Worm (Caenorhabditis elegans) whole organism, L1 larva: ENCODE measurements around the gene srh-213.

Source experiments
- C16A3.4 ChIP-seq: fragments of 150-350 bp; optimal IDR thresholded peaks from 2 replicates; lab custom pipeline; 2014; ENCODE audit warnings: missing biosample characterization, missing genetic modification characterization
- ama-1 ChIP-seq: fragments of 150-350 bp; optimal IDR thresholded peaks from 2 replicates; lab custom pipeline; 2014
- ceh-8 ChIP-seq: fragments of 200-800 bp; sonication (Bioruptor generic); optimal IDR thresholded peaks from 2 replicates; lab custom pipeline; 2018; ENCODE audit warnings: mild to moderate bottlenecking, missing genetic modification characterization, moderate library complexity, missing compliant biosample characterization
- ceh-82 ChIP-seq, 3 experiments: fragments of 150-350 bp in 1 of 3; sonication (generic microtip) in 2 of 3; optimal IDR thresholded peaks; 2 replicates each; lab custom pipeline; 2014 to 2017; ENCODE audit warnings: missing biosample characterization in 3 of 3, missing genetic modification characterization in 3 of 3
- ces-1 ChIP-seq: fragments of 150-350 bp; optimal IDR thresholded peaks from 2 replicates; lab custom pipeline; 2014; ENCODE audit warnings: missing biosample characterization, missing genetic modification reagents, missing genetic modification characterization
- dpl-1 ChIP-seq, 3 experiments: fragments of 150-350 bp in 2 of 3; sonication (generic microtip) in 1 of 3; optimal IDR thresholded peaks; 2 replicates each; lab custom pipeline; 2014 to 2017; ENCODE audit warnings: missing biosample characterization in 3 of 3, missing genetic modification characterization in 3 of 3, missing genetic modification reagents in 3 of 3
- dsc-1 ChIP-seq: sonication (generic microtip); optimal IDR thresholded peaks from 2 replicates; lab custom pipeline; 2016; ENCODE audit warnings: mild to moderate bottlenecking, missing genetic modification characterization, missing compliant biosample characterization
- efl-1 ChIP-seq, 4 experiments: fragments of 150-350 bp; optimal IDR thresholded peaks in 3 of 4; peaks in 1 of 4; 1 replicate in 1 of 4; 2 replicates in 3 of 4; lab custom pipeline; 2014; ENCODE audit warnings: missing biosample characterization in 2 of 4, missing genetic modification characterization in 2 of 4, missing genetic modification reagents in 2 of 4
- egl-27 ChIP-seq, 2 experiments: fragments of 150-350 bp in 1 of 2; sonication (generic microtip); optimal IDR thresholded peaks; 3 replicates each; lab custom pipeline; 2017 to 2018; ENCODE audit warnings: missing biosample characterization in 2 of 2, missing genetic modification characterization in 2 of 2, missing genetic modification reagents in 2 of 2
- elt-3 ChIP-seq, 6 experiments: fragments of 150-350 bp in 1 of 6; sonication (generic microtip); optimal IDR thresholded peaks; 2 replicates each; lab custom pipeline; 2017 to 2018; ENCODE audit warnings: missing biosample characterization in 6 of 6, missing genetic modification characterization in 6 of 6, inconsistent platforms in 1 of 6
- ets-5 ChIP-seq: fragments of 200-800 bp; sonication (Bioruptor generic); IDR thresholded peaks from 2 replicates; pipeline ENCODE4 v1.3.6; 2022; ENCODE audit warnings: missing genetic modification characterization, missing compliant biosample characterization
- fkh-4 ChIP-seq: sonication (generic microtip); optimal IDR thresholded peaks from 2 replicates; lab custom pipeline; 2016; ENCODE audit warnings: missing compliant biosample characterization, missing genetic modification characterization, borderline replicate concordance
- fkh-8 ChIP-seq: sonication (generic microtip); optimal IDR thresholded peaks from 2 replicates; lab custom pipeline; 2016; ENCODE audit warnings: mild to moderate bottlenecking, missing genetic modification characterization, missing compliant biosample characterization
- grh-1 ChIP-seq: fragments of 200-800 bp; sonication (Bioruptor generic); IDR thresholded peaks from 2 replicates; pipeline ENCODE4 v1.3.6; 2022; ENCODE audit warnings: missing genetic modification reagents, missing genetic modification characterization, missing compliant biosample characterization
- lin-14 ChIP-seq: fragments of 200-800 bp; sonication (Bioruptor generic); optimal IDR thresholded peaks from 2 replicates; lab custom pipeline; 2018; ENCODE audit warnings: mild to moderate bottlenecking, missing genetic modification characterization, moderate library complexity, missing compliant biosample characterization
- lin-35 ChIP-seq, 2 experiments: fragments of 150-350 bp; optimal IDR thresholded peaks; 2 replicates each; lab custom pipeline; 2014; ENCODE audit warnings: missing biosample characterization in 2 of 2, missing genetic modification characterization in 2 of 2, missing genetic modification reagents in 2 of 2
- lir-3 ChIP-seq: sonication (generic microtip); optimal IDR thresholded peaks from 2 replicates; lab custom pipeline; 2016; ENCODE audit warnings: mild to moderate bottlenecking, missing genetic modification characterization, moderate library complexity, missing compliant biosample characterization; ENCODE audit not compliant: poor library complexity
- lsy-2 ChIP-seq, 2 experiments: fragments of 150-350 bp; optimal IDR thresholded peaks; 2 replicates each; lab custom pipeline; 2014; ENCODE audit warnings: missing biosample characterization in 2 of 2, missing genetic modification characterization in 2 of 2
- mdl-1 ChIP-seq, 2 experiments: fragments of 150-350 bp; optimal IDR thresholded peaks; 2 replicates each; lab custom pipeline; 2014 to 2017; ENCODE audit warnings: missing biosample characterization in 2 of 2, missing genetic modification characterization in 2 of 2, inconsistent platforms in 1 of 2
- nhr-19 ChIP-seq: fragments of 200-800 bp; sonication (Bioruptor generic); conservative IDR thresholded peaks from 2 replicates; pipeline ENCODE4 v1.3.6; 2022; ENCODE audit warnings: missing genetic modification characterization, missing compliant biosample characterization
- nhr-20 ChIP-seq: sonication (generic microtip); optimal IDR thresholded peaks from 2 replicates; lab custom pipeline; 2016; ENCODE audit warnings: mild to moderate bottlenecking, missing genetic modification characterization, missing compliant biosample characterization
- nhr-71 ChIP-seq: sonication (generic microtip); optimal IDR thresholded peaks from 2 replicates; lab custom pipeline; 2016; ENCODE audit warnings: mild to moderate bottlenecking, missing genetic modification characterization, moderate library complexity, missing compliant biosample characterization
- nhr-85 ChIP-seq: sonication (generic microtip); peaks from one replicate; lab custom pipeline; 2016; ENCODE audit warnings: missing genetic modification characterization, inconsistent platforms, missing compliant biosample characterization
- nhr-90 ChIP-seq: sonication (generic microtip); optimal IDR thresholded peaks from 2 replicates; lab custom pipeline; 2016; ENCODE audit warnings: mild to moderate bottlenecking, missing genetic modification characterization, missing compliant biosample characterization; ENCODE audit not compliant: poor library complexity
- pax-3 ChIP-seq: fragments of 200-800 bp; sonication (Bioruptor generic); optimal IDR thresholded peaks from 2 replicates; lab custom pipeline; 2018; ENCODE audit warnings: mild to moderate bottlenecking, missing genetic modification characterization, moderate library complexity, missing compliant biosample characterization
- rnt-1 ChIP-seq: sonication (generic microtip); optimal IDR thresholded peaks from 2 replicates; lab custom pipeline; 2016; ENCODE audit warnings: mild to moderate bottlenecking, missing genetic modification characterization, moderate library complexity, missing compliant biosample characterization
- skn-1 ChIP-seq: fragments of 150-350 bp; optimal IDR thresholded peaks from 2 replicates; lab custom pipeline; 2014; ENCODE audit warnings: missing biosample characterization, missing genetic modification characterization
- snu-23 ChIP-seq: sonication (generic microtip); optimal IDR thresholded peaks from 2 replicates; lab custom pipeline; 2016; ENCODE audit warnings: missing genetic modification characterization, missing compliant biosample characterization
- swsn-7 ChIP-seq: sonication (generic microtip); optimal IDR thresholded peaks from 2 replicates; lab custom pipeline; 2016; ENCODE audit warnings: missing genetic modification characterization, missing compliant biosample characterization
- tbx-2 ChIP-seq: sonication (generic microtip); optimal IDR thresholded peaks from 2 replicates; lab custom pipeline; 2016; ENCODE audit warnings: missing genetic modification characterization, missing compliant biosample characterization
- unc-130 ChIP-seq: fragments of 150-350 bp; optimal IDR thresholded peaks from 2 replicates; lab custom pipeline; 2017; ENCODE audit warnings: missing biosample characterization, missing genetic modification characterization, inconsistent platforms
- unc-86 ChIP-seq: sonication (generic microtip); optimal IDR thresholded peaks from 2 replicates; lab custom pipeline; 2016; ENCODE audit warnings: missing genetic modification characterization, missing compliant biosample characterization
- xbp-1 ChIP-seq: sonication (generic microtip); optimal IDR thresholded peaks from 2 replicates; lab custom pipeline; 2016; ENCODE audit warnings: missing genetic modification characterization, missing compliant biosample characterization
- zip-4 ChIP-seq: fragments of 200-800 bp; sonication (Bioruptor generic); optimal IDR thresholded peaks from 2 replicates; lab custom pipeline; 2018; ENCODE audit warnings: mild to moderate bottlenecking, missing genetic modification characterization, moderate library complexity, missing compliant biosample characterization
- ztf-4 ChIP-seq: fragments of 150-350 bp; optimal IDR thresholded peaks from 2 replicates; lab custom pipeline; 2014; ENCODE audit warnings: missing biosample characterization, missing genetic modification characterization

Gene srh-213

DNA sequence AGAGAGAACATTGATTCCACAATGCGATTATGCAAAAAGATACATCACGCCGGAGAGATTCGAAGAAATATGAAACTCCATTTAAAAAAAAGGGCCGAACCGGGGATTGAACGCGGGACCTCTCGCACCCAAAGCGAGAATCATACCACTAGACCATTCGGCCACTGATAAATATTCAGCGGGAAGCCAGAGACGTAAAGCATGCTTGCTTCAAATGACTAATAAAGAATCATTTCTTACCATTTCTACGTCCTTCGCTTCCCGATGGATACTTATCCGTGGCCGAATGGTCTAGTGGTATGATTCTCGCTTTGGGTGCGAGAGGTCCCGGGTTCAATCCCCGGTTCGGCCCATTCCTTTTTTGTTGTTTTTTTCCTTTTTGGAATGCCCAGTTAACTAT is 6.6 kb downstream of the srh-213 start:
- TF ChIP-seq nhr-19 (GFP tag; lab: Robert Waterston, UW) (no peak), efl-1 (optimal IDR thresholded peaks at IDR 0.05; lab: Kevin White, UChicago) (no peak), efl-1 (GFP tag; optimal IDR thresholded peaks at IDR 0.05 in 1 of 2; lab: Kevin White, UChicago) (peak in 1 of 2 experiments; percentile 16)

DNA sequence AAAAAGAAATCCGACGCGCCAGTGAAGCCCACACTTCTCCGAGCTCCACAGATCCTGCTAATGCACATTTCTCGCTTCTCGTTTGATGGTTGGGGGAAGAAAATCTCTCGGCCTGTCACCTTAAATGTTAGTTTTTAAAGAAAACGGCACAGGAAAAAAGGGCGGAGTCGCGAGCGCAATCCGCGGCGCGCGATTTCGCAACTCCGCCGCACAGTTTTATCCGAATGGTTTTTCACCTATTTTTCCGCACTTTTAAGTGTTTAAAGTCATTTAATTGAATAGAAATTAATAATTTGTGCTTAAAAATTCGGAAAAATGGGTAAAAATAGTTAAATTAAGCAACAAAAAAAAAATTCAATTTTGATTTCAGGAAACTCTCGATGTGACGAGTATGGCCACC is 7.2 kb downstream of the srh-213 start:
- peak; percentile 36 for TF ChIP-seq nhr-85 (tag; lab: Kevin White, UChicago)
- TF ChIP-seq ztf-4 (tag; lab: Kevin White, UChicago): no peak
- no peak for TF ChIP-seq skn-1 (tag; lab: Kevin White, UChicago)
- peak; percentile 29 for TF ChIP-seq nhr-20 (tag; lab: Kevin White, UChicago)
- TF ChIP-seq ces-1 (GFP tag; lab: Kevin White, UChicago): no peak
- TF ChIP-seq nhr-19 (GFP tag; lab: Robert Waterston, UW): peak; percentile 38
- TF ChIP-seq tbx-2 (tag; lab: Kevin White, UChicago): peak; percentile 12
- peak; percentile 19 to 38 for TF ChIP-seq lsy-2 (tag; optimal IDR thresholded peaks at IDR 0.05; lab: Kevin White, UChicago)
- no peak for TF ChIP-seq nhr-90 (tag; lab: Kevin White, UChicago)
- peak; percentile 20 for TF ChIP-seq unc-130
- TF ChIP-seq C16A3.4 (tag; lab: Kevin White, UChicago): peak; percentile 14
- TF ChIP-seq unc-86 (tag; lab: Kevin White, UChicago): no peak
- peak; percentile 21 for TF ChIP-seq snu-23
- TF ChIP-seq efl-1 (optimal IDR thresholded peaks at IDR 0.05; lab: Kevin White, UChicago): peak in 1 of 2 experiments; percentile 34
- TF ChIP-seq efl-1 (GFP tag; optimal IDR thresholded peaks at IDR 0.05 in 1 of 2; lab: Kevin White, UChicago): peak in 1 of 2 experiments; percentile 88
- no peak for TF ChIP-seq fkh-4 (tag; lab: Kevin White, UChicago)
- TF ChIP-seq dsc-1 (tag; lab: Kevin White, UChicago): peak; percentile 6
- TF ChIP-seq zip-4 (GFP tag; lab: Kevin White, UChicago): peak; percentile 1
- TF ChIP-seq pax-3 (tag; lab: Kevin White, UChicago): no peak
- TF ChIP-seq lin-35 (GFP tag; optimal IDR thresholded peaks at IDR 0.05; lab: Kevin White, UChicago): peak; percentile 13 to 20
- peak; percentile 10 to 16 (median 15) for TF ChIP-seq dpl-1 (GFP tag; optimal IDR thresholded peaks at IDR 0.05; lab: Kevin White, UChicago)
- TF ChIP-seq swsn-7: peak; percentile 47
- TF ChIP-seq xbp-1: peak; percentile 32
- TF ChIP-seq ceh-82 (tag; optimal IDR thresholded peaks at IDR 0.05; lab: Kevin White, UChicago): peak in 2 of 3 experiments; percentile 14 to 21
- peak; percentile 30 for TF ChIP-seq rnt-1 (tag; lab: Kevin White, UChicago)
- TF ChIP-seq nhr-71 (tag; lab: Kevin White, UChicago): peak; percentile 48
- no peak for TF ChIP-seq ceh-8 (GFP tag; lab: Kevin White, UChicago)
- TF ChIP-seq lir-3 (tag; lab: Kevin White, UChicago): no peak
- peak; percentile 21 for TF ChIP-seq lin-14 (GFP tag; lab: Kevin White, UChicago)
- TF ChIP-seq fkh-8 (tag; lab: Kevin White, UChicago): no peak

DNA sequence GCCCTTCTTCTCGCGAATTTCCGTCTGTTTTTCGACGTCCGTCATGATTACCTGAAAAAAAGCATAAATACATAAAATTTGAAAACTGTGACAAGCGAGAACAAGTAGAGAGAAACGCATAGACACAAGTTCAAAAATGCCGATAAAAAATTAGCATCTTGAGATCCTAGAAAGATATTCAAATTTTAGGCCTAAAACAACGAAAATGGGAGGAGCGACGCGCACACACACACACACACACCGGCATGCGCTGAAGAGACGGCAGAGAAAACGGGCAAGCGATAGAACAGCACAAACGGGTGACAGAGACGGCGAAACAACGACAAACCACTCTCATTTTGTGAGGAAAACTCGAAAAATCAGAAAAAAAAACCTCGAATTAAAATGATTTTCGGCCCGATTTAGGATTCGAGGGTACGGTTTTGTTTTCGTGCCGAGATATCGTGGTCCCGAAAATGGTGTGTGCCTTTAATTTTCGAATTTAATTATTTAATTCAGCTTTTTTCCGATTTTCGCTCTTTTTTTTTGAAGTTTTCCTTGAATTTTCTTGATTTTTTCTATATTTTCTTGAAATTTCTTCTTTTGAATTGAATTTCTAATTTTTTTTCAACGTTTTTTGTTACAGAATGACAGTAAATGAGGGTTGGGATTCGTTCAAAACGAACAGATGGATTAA is 8.7 kb downstream of the srh-213 start, which contains the start of the genes rpl-11.1 and T22F3.2:
Gene rpl-11.1, minus strand, starts transcription at position 51 of the 676 bp plus-strand sequence.
Gene T22F3.2, plus strand, starts transcription at position 626 of the 676 bp plus-strand sequence.
- peak; percentile 31 to 55 for TF ChIP-seq efl-1 (optimal IDR thresholded peaks at IDR 0.05; lab: Kevin White, UChicago)
- TF ChIP-seq efl-1 (GFP tag; optimal IDR thresholded peaks at IDR 0.05 in 1 of 2; lab: Kevin White, UChicago): peak in 1 of 2 experiments; percentile 33
- TF ChIP-seq lin-35 (GFP tag; optimal IDR thresholded peaks at IDR 0.05; lab: Kevin White, UChicago): peak in 1 of 2 experiments; percentile 35
- TF ChIP-seq elt-3 (tag; optimal IDR thresholded peaks at IDR 0.05; lab: Kevin White, UChicago): peak in 1 of 6 experiments; percentile 7
- no peak for TF ChIP-seq xbp-1
- TF ChIP-seq lsy-2 (tag; optimal IDR thresholded peaks at IDR 0.05; lab: Kevin White, UChicago): peak in 1 of 2 experiments; percentile 30
- TF ChIP-seq mdl-1 (tag; optimal IDR thresholded peaks at IDR 0.05; lab: Kevin White, UChicago): peak in 1 of 2 experiments; percentile 26
- TF ChIP-seq grh-1 (GFP tag; lab: Robert Waterston, UW): no peak
- TF ChIP-seq ama-1 (lab: Kevin White, UChicago): no peak
- TF ChIP-seq dpl-1 (GFP tag; optimal IDR thresholded peaks at IDR 0.05; lab: Kevin White, UChicago): peak in 1 of 3 experiments; percentile 26
- peak; percentile 32 for TF ChIP-seq lin-14 (GFP tag; lab: Kevin White, UChicago)
- peak; percentile 58 for TF ChIP-seq nhr-85 (tag; lab: Kevin White, UChicago)
- no peak for TF ChIP-seq egl-27 (tag; optimal IDR thresholded peaks at IDR 0.05; lab: Kevin White, UChicago)
- TF ChIP-seq rnt-1 (tag; lab: Kevin White, UChicago): peak; percentile 43
- TF ChIP-seq nhr-71 (tag; lab: Kevin White, UChicago): no peak
- TF ChIP-seq ets-5 (GFP tag; lab: Robert Waterston, UW): no peak
- peak in 1 of 3 experiments; percentile 35 for TF ChIP-seq ceh-82 (tag; optimal IDR thresholded peaks at IDR 0.05; lab: Kevin White, UChicago)
